Fruit fly (Drosophila melanogaster): Measurements from ENCODE around the gene TwdlZ.

Gene TwdlZ

DNA sequence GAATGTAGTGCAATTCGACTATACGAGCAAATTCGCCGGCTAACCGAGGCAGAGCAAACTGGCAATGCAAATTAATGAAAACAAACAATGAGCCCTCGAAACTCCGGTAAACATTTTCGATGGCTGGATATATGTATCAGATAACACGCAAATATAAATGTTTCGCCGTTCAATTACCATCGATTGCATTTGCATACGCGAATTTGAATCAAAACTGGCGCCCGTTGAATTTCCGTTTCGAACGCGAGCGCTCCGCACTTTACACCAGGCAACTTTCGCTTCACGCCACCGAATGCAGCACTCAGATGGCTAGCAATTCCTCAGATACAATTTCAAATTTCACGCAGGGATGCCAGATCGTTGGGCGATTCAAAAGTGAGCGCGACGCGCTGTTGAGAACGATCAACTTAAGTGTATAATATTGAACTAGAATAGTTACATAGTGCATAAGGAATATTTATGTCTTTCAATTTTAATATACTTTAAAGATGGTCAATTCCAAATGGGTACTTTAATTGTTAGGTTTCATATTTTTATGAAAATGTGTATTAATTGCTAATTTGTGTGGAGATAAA is 45.2 kb downstream of the TwdlZ start, which contains the start of gene if:
TSS of gene if (minus strand) at position 294 of the 575 bp plus-strand sequence.
- TF ChIP-seq tna (GFP tag; IDR thresholded peaks at IDR 0.05; ENCODE audit: partially characterized antibody): 0 out of 2 replicates have a peak, but pooled peaks have one; percentile 50
- TF ChIP-seq gce (GFP tag; IDR thresholded peaks at IDR 0.05): no peak
- 0 out of 2 replicates have a peak, but pooled peaks have one; percentile 25 for TF ChIP-seq CG42726 (GFP tag; IDR thresholded peaks at IDR 0.05; ENCODE audit: partially characterized antibody)
- peak; percentile 75 for TF ChIP-seq Med (GFP tag)
- TF ChIP-seq Dp (GFP tag; optimal IDR thresholded peaks at IDR 0.05): peak; percentile 81
- no peak for TF ChIP-seq Opbp (GFP tag; IDR thresholded peaks at IDR 0.05; ENCODE audit: partially characterized antibody)
- TF ChIP-seq bbx (GFP tag; IDR thresholded peaks at IDR 0.05; ENCODE audit: partially characterized antibody): peak; percentile 31; the same call in 1 of the 2 replicates
- no peak for TF ChIP-seq CG8290 (GFP tag; optimal IDR thresholded peaks at IDR 0.05)
- peak in 1 of 2 experiments; percentile 25 for TF ChIP-seq CG8290 (tag; optimal IDR thresholded peaks at IDR 0.05)
- TF ChIP-seq z (GFP tag; IDR thresholded peaks at IDR 0.05): 0 out of 3 replicates have a peak, but pooled peaks have one; percentile 42
- TF ChIP-seq maf-S (GFP tag; optimal IDR thresholded peaks at IDR 0.05): no peak
- TF ChIP-seq bigmax (GFP tag; optimal IDR thresholded peaks at IDR 0.05): no peak
- TF ChIP-seq CG17361 (GFP tag; IDR thresholded peaks at IDR 0.05): 0 out of 3 replicates have a peak, but pooled peaks have one; percentile 24
- no peak for TF ChIP-seq lbe (GFP tag; optimal IDR thresholded peaks at IDR 0.05)
- no peak for TF ChIP-seq hkb (optimal IDR thresholded peaks at IDR 0.05)
- 0 out of 2 replicates have a peak, but pooled peaks have one; percentile 20 for TF ChIP-seq hkb (GFP tag; IDR thresholded peaks at IDR 0.05)
- peak; percentile 59 for TF ChIP-seq Jarid2 (GFP tag; optimal IDR thresholded peaks at IDR 0.05)
- TF ChIP-seq vvl (GFP tag; IDR thresholded peaks at IDR 0.05): peak; percentile 45; the same call in 1 of the 2 replicates
- TF ChIP-seq BEAF-32 (GFP tag; optimal IDR thresholded peaks at IDR 0.05): no peak
- TF ChIP-seq trem (tag; optimal IDR thresholded peaks at IDR 0.05): no peak
- 0 out of 3 replicates have a peak, but pooled peaks have one; percentile 8 for TF ChIP-seq CG2199 (GFP tag; IDR thresholded peaks at IDR 0.05)
- TF ChIP-seq CTCF (GFP tag; optimal IDR thresholded peaks at IDR 0.05): peak; percentile 31
- TF ChIP-seq CG6791 (GFP tag; IDR thresholded peaks at IDR 0.05; ENCODE audit: partially characterized antibody): 0 out of 3 replicates have a peak, but pooled peaks have one; percentile 7
- TF ChIP-seq CG1603 (tag; optimal IDR thresholded peaks at IDR 0.05): peak; percentile 24
- peak; percentile 33; the same call in 1 of the 2 replicates for TF ChIP-seq amos (GFP tag; IDR thresholded peaks at IDR 0.05; ENCODE audit: partially characterized antibody)
- 0 out of 4 replicates have a peak, but pooled peaks have one; percentile 56 for TF ChIP-seq chinmo (GFP tag; IDR thresholded peaks at IDR 0.05; ENCODE audit: partially characterized antibody)
- peak; percentile 87 for TF ChIP-seq E2f2 (GFP tag; IDR thresholded peaks at IDR 0.05)
- peak; percentile 48; the same call in 1 of the 2 replicates for TF ChIP-seq rib (GFP tag; IDR thresholded peaks at IDR 0.05)
- no peak for TF ChIP-seq salm (tag; optimal IDR thresholded peaks at IDR 0.05)
- peak; percentile 39 for TF ChIP-seq Myb (GFP tag; optimal IDR thresholded peaks at IDR 0.05)
- peak; percentile 7 for TF ChIP-seq Blimp-1 (GFP tag; optimal IDR thresholded peaks at IDR 0.05)
- TF ChIP-seq chm (GFP tag; IDR thresholded peaks at IDR 0.05): peak; percentile 60
- no peak for TF ChIP-seq CG10147 (GFP tag; optimal IDR thresholded peaks at IDR 0.05)

DNA sequence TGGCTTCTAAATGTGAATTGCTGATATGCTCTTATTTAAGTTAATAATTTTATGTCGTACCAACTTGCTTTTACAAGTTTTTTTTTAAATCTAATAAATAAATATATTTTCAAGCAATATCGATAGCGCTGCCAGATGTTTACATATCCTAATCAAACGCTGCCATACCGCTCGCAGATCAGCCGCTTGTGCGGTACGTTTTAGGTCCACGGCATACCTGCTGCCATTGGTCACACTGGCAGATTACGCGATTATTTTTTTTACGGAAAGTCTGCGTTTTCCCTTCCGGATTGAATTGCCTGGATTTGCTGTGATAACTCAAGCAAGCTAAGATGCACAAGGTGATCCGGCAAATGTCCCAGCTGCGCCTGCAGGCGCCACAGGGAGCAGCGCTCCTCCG is 45.8 kb downstream of the TwdlZ start, which contains the start of gene mRpL22:
TSS of gene mRpL22 (plus strand) at position 191 of the 400 bp plus-strand sequence.
- peak; percentile 25; the same call in 1 of the 2 replicates for TF ChIP-seq slbo (GFP tag; IDR thresholded peaks at IDR 0.05)
- peak; percentile 21 for TF ChIP-seq YL-1 (GFP tag; optimal IDR thresholded peaks at IDR 0.05)
- peak; percentile 11; the same call in 1 of the 3 replicates for TF ChIP-seq CG17361 (GFP tag; IDR thresholded peaks at IDR 0.05)
- TF ChIP-seq CG13287 (GFP tag; IDR thresholded peaks at IDR 0.05; ENCODE audit: partially characterized antibody): 0 out of 2 replicates have a peak, but pooled peaks have one; percentile 17
- TF ChIP-seq CG17385 (GFP tag; optimal IDR thresholded peaks at IDR 0.05): no peak
- peak; percentile 8 for TF ChIP-seq CG1603 (tag; optimal IDR thresholded peaks at IDR 0.05)
- TF ChIP-seq jumu (GFP tag; optimal IDR thresholded peaks at IDR 0.05): no peak
- peak; percentile 32 for TF ChIP-seq CG11504 (tag; optimal IDR thresholded peaks at IDR 0.05)
- peak; percentile 27 for TF ChIP-seq grn (GFP tag; optimal IDR thresholded peaks at IDR 0.05)
- no peak for TF ChIP-seq ap (GFP tag; IDR thresholded peaks at IDR 0.05)
- peak; percentile 17 for TF ChIP-seq CG2712 (tag; optimal IDR thresholded peaks at IDR 0.05)
- TF ChIP-seq CG34422 (GFP tag; IDR thresholded peaks at IDR 0.05): peak; percentile 20; the same call in 1 of the 3 replicates
- peak; percentile 32; the same call in 1 of the 2 replicates for TF ChIP-seq Bgb (GFP tag; IDR thresholded peaks at IDR 0.05; ENCODE audit: partially characterized antibody)
- TF ChIP-seq CG16813 (GFP tag; IDR thresholded peaks at IDR 0.05; ENCODE audit: partially characterized antibody): peak; percentile 38; the same call in 1 of the 3 replicates
- TF ChIP-seq gfzf (GFP tag; optimal IDR thresholded peaks at IDR 0.05): peak; percentile 71
- peak; percentile 26 for TF ChIP-seq trem (tag; optimal IDR thresholded peaks at IDR 0.05)
- 0 out of 2 replicates have a peak, but pooled peaks have one; percentile 19 for TF ChIP-seq unc-4 (GFP tag; IDR thresholded peaks at IDR 0.05; ENCODE audit: partially characterized antibody)
- no peak for TF ChIP-seq slp2 (GFP tag; optimal IDR thresholded peaks at IDR 0.05)
- no peak for TF ChIP-seq p53 (GFP tag; optimal IDR thresholded peaks at IDR 0.05)

Measured in whole organism, embryonic.